Fruit fly (Drosophila melanogaster): ENCODE measurements around the gene Mp.

The Mp gene

DNA sequence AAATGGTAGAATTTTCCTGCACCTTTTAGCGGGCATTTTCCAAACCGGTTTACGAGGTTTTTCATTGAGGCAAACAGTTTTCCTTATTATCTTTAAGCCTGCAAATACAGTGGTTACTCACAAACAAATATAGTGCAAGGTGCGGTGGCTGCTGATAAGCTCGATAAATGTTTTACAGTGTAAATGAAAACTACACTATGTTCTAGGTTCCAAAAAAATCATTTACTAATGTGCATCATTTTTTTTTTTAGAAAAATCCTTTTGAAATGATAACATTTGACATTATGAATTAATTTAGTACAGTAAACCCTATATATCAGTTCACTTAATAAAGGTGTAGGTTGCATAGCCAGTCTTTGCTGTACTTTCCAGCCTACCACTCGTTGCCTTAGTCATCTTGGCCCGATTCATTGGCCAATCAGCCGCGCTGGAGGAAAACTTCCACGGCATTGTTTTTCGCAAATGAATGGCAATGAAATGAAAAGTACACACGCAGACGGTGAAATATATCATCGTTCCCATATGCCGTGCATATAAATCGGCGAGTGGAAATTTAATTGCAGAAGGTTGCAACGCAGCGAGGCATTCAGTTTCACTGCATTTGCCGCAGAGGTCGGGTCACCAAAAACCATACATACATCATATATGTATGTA, 20.5 kb upstream of the Mp start (continued):
- TF ChIP-seq Drgx (GFP tag; IDR thresholded peaks at IDR 0.05) = peak; percentile 68
- TF ChIP-seq CG7372 (GFP tag; IDR thresholded peaks at IDR 0.05) = no peak
- TF ChIP-seq az2 (GFP tag; optimal IDR thresholded peaks at IDR 0.05) = peak; percentile 22
- no peak for TF ChIP-seq sens-2 (GFP tag; IDR thresholded peaks at IDR 0.05)
- no peak for TF ChIP-seq CG1233 (GFP tag; optimal IDR thresholded peaks at IDR 0.05)
- 0 out of 2 replicates have a peak, but pooled peaks have one; percentile 10 for TF ChIP-seq CG31441 (GFP tag; IDR thresholded peaks at IDR 0.05)
- TF ChIP-seq lola (GFP tag; optimal IDR thresholded peaks at IDR 0.05) = peak in 1 of 3 experiments; percentile 47
- TF ChIP-seq CG10543 (GFP tag; optimal IDR thresholded peaks at IDR 0.05) = no peak
- TF ChIP-seq Blimp-1 (GFP tag; optimal IDR thresholded peaks at IDR 0.05) = no peak
- peak; percentile 39 for TF ChIP-seq gem (tag; optimal IDR thresholded peaks at IDR 0.05)
- no peak for TF ChIP-seq Neu2 (GFP tag; optimal IDR thresholded peaks at IDR 0.05; ENCODE audit: borderline replicate concordance)
- peak; percentile 72 for TF ChIP-seq Med (GFP tag)
- no peak for TF ChIP-seq CG9932 (GFP tag; IDR thresholded peaks at IDR 0.05)
- no peak for TF ChIP-seq prd (optimal IDR thresholded peaks at IDR 0.05)
- peak; percentile 5; the same call in 1 of the 3 replicates for TF ChIP-seq prd (GFP tag; IDR thresholded peaks at IDR 0.05)
- no peak for TF ChIP-seq CG14014 (GFP tag; IDR thresholded peaks at IDR 0.05)
- TF ChIP-seq jumu (GFP tag; optimal IDR thresholded peaks at IDR 0.05) = peak; percentile 23
- peak; percentile 34; the same call in 1 of the 2 replicates for TF ChIP-seq lmd (GFP tag; IDR thresholded peaks at IDR 0.05)
- no peak for TF ChIP-seq CG3163 (GFP tag; optimal IDR thresholded peaks at IDR 0.05)
- no peak for TF ChIP-seq CG9609 (GFP tag; optimal IDR thresholded peaks at IDR 0.05)
- peak; percentile 47 for TF ChIP-seq cg (GFP tag; optimal IDR thresholded peaks at IDR 0.05)
- TF ChIP-seq Optix (GFP tag; IDR thresholded peaks at IDR 0.05) = no peak
- peak in 1 of 2 experiments; percentile 78 for TF ChIP-seq eve (GFP tag; optimal IDR thresholded peaks at IDR 0.05)
- TF ChIP-seq MESR4 (GFP tag; optimal IDR thresholded peaks at IDR 0.05) = no peak
- no peak for TF ChIP-seq CG17912 (GFP tag; optimal IDR thresholded peaks at IDR 0.05)
- TF ChIP-seq odd (GFP tag; optimal IDR thresholded peaks at IDR 0.05) = no peak
- TF ChIP-seq CG32532 (GFP tag; IDR thresholded peaks at IDR 0.05) = 0 out of 2 replicates have a peak, but pooled peaks have one; percentile 21
- TF ChIP-seq CG2712 (tag; optimal IDR thresholded peaks at IDR 0.05) = peak; percentile 28

DNA sequence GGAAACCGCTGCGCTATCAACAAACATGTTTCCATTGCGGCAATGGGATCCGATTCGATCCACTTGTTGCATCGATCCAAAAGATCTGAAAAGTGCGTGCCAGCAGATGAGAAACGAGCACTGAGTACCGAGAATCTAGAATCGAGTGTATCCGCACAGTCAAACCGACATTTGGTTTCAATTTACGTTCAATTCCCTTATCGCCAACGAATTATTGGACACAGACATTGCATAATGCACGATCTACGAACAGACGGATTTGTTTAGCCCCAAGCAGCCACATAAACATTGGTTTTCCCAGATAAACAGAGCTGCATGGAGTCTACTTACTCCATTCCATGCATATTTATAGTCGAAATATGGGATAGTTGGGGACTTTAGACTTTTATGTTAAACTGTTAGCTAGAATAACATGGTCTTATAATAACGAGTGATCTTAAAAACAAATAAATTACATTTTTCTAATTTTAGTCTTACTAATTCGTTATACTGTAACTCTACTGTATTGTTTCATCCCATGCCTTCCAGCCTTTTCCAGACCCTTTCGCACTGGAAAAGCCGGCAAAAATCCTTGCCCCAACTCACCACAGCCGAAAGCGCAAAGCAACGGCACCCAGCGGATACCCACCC, 19.8 kb upstream of the Mp start:
- 0 out of 2 replicates have a peak, but pooled peaks have one; percentile 6 for TF ChIP-seq CG32772 (GFP tag; IDR thresholded peaks at IDR 0.05)
- TF ChIP-seq CG18011 (GFP tag; optimal IDR thresholded peaks at IDR 0.05) = no peak
- no peak for TF ChIP-seq CG10366 (GFP tag; IDR thresholded peaks at IDR 0.05)
- TF ChIP-seq CG13287 (GFP tag; IDR thresholded peaks at IDR 0.05; ENCODE audit: partially characterized antibody) = no peak
- no peak for TF ChIP-seq CG32767 (GFP tag; IDR thresholded peaks at IDR 0.05)
- TF ChIP-seq kah (GFP tag; optimal IDR thresholded peaks at IDR 0.05) = peak; percentile 81
- TF ChIP-seq Stat92E (GFP tag; optimal IDR thresholded peaks at IDR 0.05) = peak in 1 of 3 experiments; percentile 20
- TF ChIP-seq CG15601 (tag; optimal IDR thresholded peaks at IDR 0.05) = peak; percentile 94
- peak; percentile 25 for TF ChIP-seq D (optimal IDR thresholded peaks at IDR 0.05)
- no peak for TF ChIP-seq D (GFP tag; optimal IDR thresholded peaks at IDR 0.05)
- no peak for TF ChIP-seq slbo (GFP tag; IDR thresholded peaks at IDR 0.05)
- TF ChIP-seq Nf-YB (GFP tag; optimal IDR thresholded peaks at IDR 0.05) = no peak
- no peak for TF ChIP-seq CG18599 (GFP tag; optimal IDR thresholded peaks at IDR 0.05)
- TF ChIP-seq ken (GFP tag; IDR thresholded peaks at IDR 0.05) = no peak
- TF ChIP-seq unc-4 (GFP tag; IDR thresholded peaks at IDR 0.05; ENCODE audit: partially characterized antibody) = no peak
- TF ChIP-seq eve (GFP tag; optimal IDR thresholded peaks at IDR 0.05) = peak in 1 of 2 experiments; percentile 61
- no peak for TF ChIP-seq pros (GFP tag; optimal IDR thresholded peaks at IDR 0.05)
- TF ChIP-seq CG10979 (tag; optimal IDR thresholded peaks at IDR 0.05) = peak; percentile 11
- no peak for TF ChIP-seq gsb (GFP tag; IDR thresholded peaks at IDR 0.05)
- TF ChIP-seq chif (GFP tag; optimal IDR thresholded peaks at IDR 0.05) = no peak
- no peak for TF ChIP-seq vfl (GFP tag; optimal IDR thresholded peaks at IDR 0.05)
- TF ChIP-seq her (GFP tag; optimal IDR thresholded peaks at IDR 0.05) = no peak
- peak; percentile 8 for TF ChIP-seq gem (tag; optimal IDR thresholded peaks at IDR 0.05)
